Fruit fly (Drosophila melanogaster) whole organism, embryonic: ENCODE measurements around the gene CG31038.

ENCODE experiments used
- Abd-B ChIP-seq: fragments of 200-800 bp; sonication (Bioruptor generic); optimal IDR thresholded peaks from 2 replicates; lab custom pipeline; 2018; ENCODE audit warnings: missing biosample characterization, mild to moderate bottlenecking, missing genetic modification characterization, moderate library complexity
- Atf-2 ChIP-seq: fragments of 200-800 bp; sonication (Bioruptor generic); optimal IDR thresholded peaks from 2 replicates; lab custom pipeline; 2016; ENCODE audit warnings: missing biosample characterization, missing genetic modification characterization
- B-H1 ChIP-seq: fragments of 200-800 bp; sonication (Bioruptor generic); IDR thresholded peaks from 3 replicates; pipeline ENCODE4 v1.3.6; 2022; ENCODE audit warnings: missing biosample characterization, missing genetic modification characterization
- CG10147 ChIP-seq: fragments of 200-800 bp; sonication (Bioruptor generic); optimal IDR thresholded peaks from 2 replicates; lab custom pipeline; 2019; ENCODE audit warnings: missing biosample characterization, mild to moderate bottlenecking, missing genetic modification characterization, moderate library complexity
- CG12236 ChIP-seq: fragments of 200-800 bp; sonication (Bioruptor generic); optimal IDR thresholded peaks from 2 replicates; lab custom pipeline; 2016; ENCODE audit warnings: missing biosample characterization, missing genetic modification characterization
- CG12659 ChIP-seq: fragments of 200-800 bp; sonication (Bioruptor generic); optimal IDR thresholded peaks from 3 replicates; lab custom pipeline; 2017; ENCODE audit warnings: mild to moderate bottlenecking, missing biosample characterization, missing genetic modification reagents, missing genetic modification characterization
- CG12769 ChIP-seq: fragments of 200-800 bp; sonication (Bioruptor generic); optimal IDR thresholded peaks from 2 replicates; lab custom pipeline; 2019; ENCODE audit warnings: missing biosample characterization, mild to moderate bottlenecking, missing genetic modification characterization, moderate library complexity
- CG13296 ChIP-seq: fragments of 200-800 bp; sonication (Bioruptor generic); optimal IDR thresholded peaks from 3 replicates; lab custom pipeline; 2018; ENCODE audit warnings: missing biosample characterization, mild to moderate bottlenecking, missing genetic modification characterization
- CG17385 ChIP-seq: fragments of 200-800 bp; sonication (Bioruptor generic); optimal IDR thresholded peaks from 3 replicates; lab custom pipeline; 2018; ENCODE audit warnings: missing biosample characterization, mild to moderate bottlenecking, missing genetic modification characterization
- CG2889 ChIP-seq: fragments of 200-800 bp; sonication (Bioruptor generic); IDR thresholded peaks from 3 replicates; pipeline ENCODE4 v1.3.6; 2022; ENCODE audit warnings: missing biosample characterization, missing genetic modification characterization
- CG30431 ChIP-seq: fragments of 200-800 bp; sonication (Bioruptor generic); optimal IDR thresholded peaks from 2 replicates; lab custom pipeline; 2017; ENCODE audit warnings: missing biosample characterization, missing genetic modification characterization
- CG3726 ChIP-seq: fragments of 200-800 bp; sonication (Bioruptor generic); IDR thresholded peaks from 3 replicates; pipeline ENCODE4, ENCODE4 v1.3.6; 2022; ENCODE audit warnings: missing biosample characterization, missing genetic modification characterization
- CG3838 ChIP-seq: fragments of 200-800 bp; sonication (Bioruptor generic); optimal IDR thresholded peaks from 3 replicates; lab custom pipeline; 2016; ENCODE audit warnings: missing biosample characterization, missing genetic modification characterization
- CG5953 ChIP-seq: fragments of 200-800 bp; sonication (Bioruptor generic); IDR thresholded peaks from 2 replicates; pipeline ENCODE4 v1.3.6; 2022; ENCODE audit warnings: missing biosample characterization, missing genetic modification characterization
- CG6689 ChIP-seq: fragments of 200-800 bp; sonication (Bioruptor generic); IDR thresholded peaks from 2 replicates; pipeline ENCODE4 v1.3.6; 2022; ENCODE audit warnings: missing biosample characterization, missing genetic modification characterization
- CG6854 ChIP-seq: fragments of 200-800 bp; sonication (Bioruptor generic); optimal IDR thresholded peaks from 3 replicates; lab custom pipeline; 2017; ENCODE audit warnings: missing biosample characterization, mild to moderate bottlenecking, missing genetic modification characterization
- CHES-1-like ChIP-seq: fragments of 200-800 bp; sonication (Bioruptor generic); optimal IDR thresholded peaks from 2 replicates; lab custom pipeline; 2016; ENCODE audit warnings: missing biosample characterization, missing genetic modification characterization
- Dad ChIP-seq: fragments of 200-800 bp; sonication (Bioruptor generic); optimal IDR thresholded peaks from 3 replicates; lab custom pipeline; 2016; ENCODE audit warnings: missing biosample characterization, missing genetic modification characterization
- H15 ChIP-seq: fragments of 200-800 bp; sonication (Bioruptor generic); IDR thresholded peaks from 3 replicates; pipeline ENCODE4 v1.3.6; 2022; ENCODE audit warnings: missing biosample characterization, missing genetic modification characterization
- HHEX ChIP-seq: fragments of 200-800 bp; sonication (Bioruptor generic); optimal IDR thresholded peaks from 3 replicates; lab custom pipeline; 2017; ENCODE audit warnings: missing biosample characterization, mild to moderate bottlenecking, missing genetic modification characterization, missing genetic modification reagents
- HLHmδ ChIP-seq: fragments of 200-800 bp; sonication (Bioruptor generic); optimal IDR thresholded peaks from 2 replicates; lab custom pipeline; 2018; ENCODE audit warnings: missing biosample characterization, mild to moderate bottlenecking, missing genetic modification characterization, moderate library complexity
- Max ChIP-seq: fragments of 200-800 bp; sonication (Bioruptor generic); optimal IDR thresholded peaks from 2 replicates; lab custom pipeline; 2016; ENCODE audit warnings: missing biosample characterization, mild to moderate bottlenecking, missing genetic modification characterization
- Myb ChIP-seq: fragments of 200-800 bp; sonication (Bioruptor generic); optimal IDR thresholded peaks from 2 replicates; lab custom pipeline; 2016; ENCODE audit warnings: missing biosample characterization, missing genetic modification characterization
- Optix ChIP-seq: fragments of 200-800 bp; sonication (Bioruptor generic); IDR thresholded peaks from 3 replicates; pipeline ENCODE4 v1.3.6; 2022; ENCODE audit warnings: missing biosample characterization, missing genetic modification characterization
- Scr ChIP-seq: fragments of 200-800 bp; sonication (Bioruptor generic); IDR thresholded peaks from 2 replicates; pipeline ENCODE4 v1.3.6; 2022; ENCODE audit warnings: missing biosample characterization, missing genetic modification characterization; ENCODE audit not compliant: partially characterized antibody
- Xrp1 ChIP-seq: fragments of 200-800 bp; sonication (Bioruptor generic); IDR thresholded peaks from 2 replicates; pipeline ENCODE4 v1.3.6; 2022; ENCODE audit warnings: missing biosample characterization, missing genetic modification characterization
- ara ChIP-seq: fragments of 200-800 bp; sonication (Bioruptor generic); IDR thresholded peaks from 2 replicates; pipeline ENCODE4 v1.3.6; 2022; ENCODE audit warnings: missing biosample characterization, missing genetic modification characterization
- bcd ChIP-seq: fragments of 200-800 bp; sonication (Bioruptor generic); optimal IDR thresholded peaks from 2 replicates; lab custom pipeline; 2017; ENCODE audit warnings: missing biosample characterization, mild to moderate bottlenecking, missing genetic modification characterization
- ci ChIP-seq: fragments of 200-800 bp; sonication (Bioruptor generic); IDR thresholded peaks from 3 replicates; pipeline ENCODE4 v1.3.6; 2022; ENCODE audit warnings: missing biosample characterization, missing genetic modification characterization
- crp ChIP-seq, 2 experiments: fragments of 200-800 bp; sonication (Bioruptor generic); optimal IDR thresholded peaks; 2 replicates in 1 of 2; 3 replicates in 1 of 2; lab custom pipeline; 2017; ENCODE audit warnings: missing biosample characterization in 2 of 2, missing genetic modification characterization in 2 of 2, mild to moderate bottlenecking in 1 of 2, moderate library complexity in 1 of 2
- dati ChIP-seq: fragments of 200-800 bp; sonication (Bioruptor generic); IDR thresholded peaks from 2 replicates; pipeline ENCODE4 v1.3.6; 2022; ENCODE audit warnings: missing biosample characterization, missing genetic modification characterization
- disco-r ChIP-seq: fragments of 200-800 bp; sonication (Bioruptor generic); optimal IDR thresholded peaks from 2 replicates; lab custom pipeline; 2016; ENCODE audit warnings: missing biosample characterization, missing genetic modification characterization
- ewg ChIP-seq: fragments of 200-800 bp; sonication (Bioruptor generic); optimal IDR thresholded peaks from 3 replicates; lab custom pipeline; 2017; ENCODE audit warnings: mild to moderate bottlenecking, missing biosample characterization, missing genetic modification reagents, missing genetic modification characterization
- fd3F ChIP-seq: fragments of 200-800 bp; sonication (Bioruptor generic); optimal IDR thresholded peaks from 2 replicates; lab custom pipeline; 2018; ENCODE audit warnings: missing biosample characterization, mild to moderate bottlenecking, missing genetic modification characterization, moderate library complexity
- gcm2 ChIP-seq: fragments of 200-800 bp; sonication (Bioruptor generic); optimal IDR thresholded peaks from 2 replicates; lab custom pipeline; 2016; ENCODE audit warnings: missing biosample characterization, missing genetic modification characterization
- grau ChIP-seq: fragments of 200-800 bp; optimal IDR thresholded peaks from 3 replicates; lab custom pipeline; 2019; ENCODE audit warnings: missing biosample characterization, mild to moderate bottlenecking, missing genetic modification characterization, moderate library complexity
- gsb-n ChIP-seq: fragments of 200-800 bp; sonication (Bioruptor generic); optimal IDR thresholded peaks from 3 replicates; lab custom pipeline; 2018; ENCODE audit warnings: missing biosample characterization, mild to moderate bottlenecking, missing genetic modification characterization
- ham ChIP-seq: fragments of 200-800 bp; sonication (Bioruptor generic); IDR thresholded peaks from 2 replicates; pipeline ENCODE4 v1.3.6; 2022; ENCODE audit warnings: missing biosample characterization, missing genetic modification characterization
- hbn ChIP-seq: fragments of 200-800 bp; sonication (Bioruptor generic); IDR thresholded peaks from 2 replicates; pipeline ENCODE4 v1.3.6; 2022; ENCODE audit warnings: missing biosample characterization, missing genetic modification characterization; ENCODE audit not compliant: partially characterized antibody
- hkb ChIP-seq, 2 experiments: fragments of 200-800 bp in 1 of 2; fragments of >200 bp in 1 of 2; sonication (Bioruptor generic) in 1 of 2; IDR thresholded peaks in 1 of 2; optimal IDR thresholded peaks in 1 of 2; 2 replicates each; pipeline versions ENCODE4 v1.3.6 to Lab custom; 2017 to 2022; ENCODE audit warnings: missing biosample characterization in 1 of 2, missing genetic modification characterization in 1 of 2
- jumu ChIP-seq: fragments of 200-800 bp; sonication (Bioruptor generic); optimal IDR thresholded peaks from 3 replicates; lab custom pipeline; 2016; ENCODE audit warnings: missing biosample characterization, missing genetic modification characterization
- klu ChIP-seq: fragments of 200-800 bp; sonication (Bioruptor generic); IDR thresholded peaks from 2 replicates; pipeline ENCODE4 v1.3.6; 2022; ENCODE audit warnings: missing biosample characterization, missing genetic modification characterization
- lola ChIP-seq, 3 experiments: fragments of >200 bp in 2 of 3; fragments of 200-800 bp in 1 of 3; sonication (Bioruptor generic) in 1 of 3; optimal IDR thresholded peaks; 2 replicates each; lab custom pipeline; 2017 to 2019; ENCODE audit warnings: missing biosample characterization in 3 of 3, missing genetic modification characterization in 3 of 3, mild to moderate bottlenecking in 1 of 3, moderate library complexity in 1 of 3
- lov ChIP-seq, 2 experiments: fragments of 200-800 bp in 1 of 2; fragments of >200 bp in 1 of 2; sonication (Bioruptor generic) in 1 of 2; IDR thresholded peaks in 1 of 2; optimal IDR thresholded peaks in 1 of 2; 2 replicates in 1 of 2; 3 replicates in 1 of 2; pipeline versions ENCODE4 v1.3.6 to Lab custom; 2017 to 2022; ENCODE audit warnings: missing biosample characterization in 1 of 2, missing genetic modification characterization in 1 of 2
- nerfin-2 ChIP-seq: fragments of 200-800 bp; sonication (Bioruptor generic); IDR thresholded peaks from 2 replicates; pipeline ENCODE4 v1.3.6; 2022; ENCODE audit warnings: missing biosample characterization, missing genetic modification characterization; ENCODE audit not compliant: partially characterized antibody
- onecut ChIP-seq: fragments of 200-800 bp; sonication (Bioruptor generic); IDR thresholded peaks from 2 replicates; pipeline ENCODE4 v1.3.6; 2022; ENCODE audit warnings: missing biosample characterization, missing genetic modification characterization
- ro ChIP-seq: fragments of 200-800 bp; sonication (Bioruptor generic); IDR thresholded peaks from 2 replicates; pipeline ENCODE4 v1.3.6; 2022; ENCODE audit warnings: missing biosample characterization, missing genetic modification characterization
- slbo ChIP-seq: fragments of 200-800 bp; sonication (Bioruptor generic); IDR thresholded peaks from 2 replicates; pipeline ENCODE4 v1.3.6; 2022; ENCODE audit warnings: missing biosample characterization, missing genetic modification characterization
- stwl ChIP-seq: fragments of 200-800 bp; sonication (Bioruptor generic); optimal IDR thresholded peaks from 3 replicates; lab custom pipeline; 2018; ENCODE audit warnings: missing biosample characterization, mild to moderate bottlenecking, missing genetic modification characterization, moderate library complexity
- usp ChIP-seq: fragments of >200 bp; optimal IDR thresholded peaks from 2 replicates; lab custom pipeline; 2017; ENCODE audit warnings: missing biosample characterization, missing genetic modification characterization

CG31038 gene

dm6 chr3R:29841293-29841791 is 35.5 kb upstream of the CG31038 start, which contains the start of gene Cad99C (continued):
- TF ChIP-seq bcd (GFP tag; lab: Kevin White, UChicago) (no peak), fd3F (GFP tag; lab: Kevin White, UChicago) (no peak), CG3726 (GFP tag; lab: Robert Waterston, UW) (no peak), CG13296 (GFP tag; lab: Kevin White, UChicago) (no peak), onecut (GFP tag; lab: Robert Waterston, UW) (no peak), Optix (GFP tag; lab: Robert Waterston, UW) (no peak), Dad (GFP tag; lab: Kevin White, UChicago) (no peak), klu (no peak), dati (GFP tag; lab: Robert Waterston, UW) (no peak), grau (tag; lab: Kevin White, UChicago) (no peak), crp (GFP tag; optimal IDR thresholded peaks at IDR 0.05; lab: Kevin White, UChicago) (peak in 1 of 2 experiments; percentile 59), lola (GFP tag; optimal IDR thresholded peaks at IDR 0.05; lab: Kevin White, UChicago) (no peak), CG10147 (GFP tag; lab: Kevin White, UChicago) (no peak), CG6689 (GFP tag; lab: Robert Waterston, UW) (no peak), HHEX (peak; percentile 31), usp (no peak), Xrp1 (GFP tag; lab: Robert Waterston, UW) (no peak), hbn (GFP tag; lab: Robert Waterston, UW) (no peak), Atf-2 (GFP tag; lab: Kevin White, UChicago) (no peak), CHES-1-like (GFP tag; lab: Kevin White, UChicago) (no peak), CG12769 (tag; lab: Kevin White, UChicago) (peak; percentile 50), lov (optimal IDR thresholded peaks at IDR 0.05; lab: Kevin White, UChicago) (no peak), lov (GFP tag; IDR thresholded peaks at IDR 0.05; lab: Robert Waterston, UW) (no peak), B-H1 (GFP tag; lab: Robert Waterston, UW) (no peak), gsb-n (tag; lab: Kevin White, UChicago) (no peak), CG12236 (no peak), HLHmδ (no peak), ara (no peak), CG30431 (GFP tag; lab: Kevin White, UChicago) (no peak), H15 (GFP tag; lab: Robert Waterston, UW) (no peak), jumu (no peak), Scr (GFP tag; lab: Robert Waterston, UW) (no peak; the same call in 1 of the 2 replicates), CG17385 (GFP tag; lab: Kevin White, UChicago) (peak; percentile 1), CG6854 (GFP tag; lab: Kevin White, UChicago) (no peak), hkb (optimal IDR thresholded peaks at IDR 0.05; lab: Kevin White, UChicago) (no peak), hkb (GFP tag; IDR thresholded peaks at IDR 0.05; lab: Robert Waterston, UW) (no peak), ro (no peak), Abd-B (GFP tag; lab: Kevin White, UChicago) (no peak), CG12659 (GFP tag; lab: Kevin White, UChicago) (no peak), ci (GFP tag; lab: Robert Waterston, UW) (peak; percentile 24; the same call in 1 of the 3 replicates), CG2889 (no peak), disco-r (GFP tag; lab: Kevin White, UChicago) (no peak), ewg (GFP tag; lab: Kevin White, UChicago) (no peak), Max (no peak), ham (GFP tag; lab: Robert Waterston, UW) (no peak), slbo (peak; percentile 16; the same call in 1 of the 2 replicates), nerfin-2 (GFP tag; lab: Robert Waterston, UW) (no peak), Myb (no peak), CG3838 (GFP tag; lab: Kevin White, UChicago) (no peak), stwl (no peak), gcm2 (GFP tag; lab: Kevin White, UChicago) (no peak), CG5953 (GFP tag; lab: Robert Waterston, UW) (no peak)
